Worm (Caenorhabditis elegans): Measurements from ENCODE around the gene npp-24.

DNA sequence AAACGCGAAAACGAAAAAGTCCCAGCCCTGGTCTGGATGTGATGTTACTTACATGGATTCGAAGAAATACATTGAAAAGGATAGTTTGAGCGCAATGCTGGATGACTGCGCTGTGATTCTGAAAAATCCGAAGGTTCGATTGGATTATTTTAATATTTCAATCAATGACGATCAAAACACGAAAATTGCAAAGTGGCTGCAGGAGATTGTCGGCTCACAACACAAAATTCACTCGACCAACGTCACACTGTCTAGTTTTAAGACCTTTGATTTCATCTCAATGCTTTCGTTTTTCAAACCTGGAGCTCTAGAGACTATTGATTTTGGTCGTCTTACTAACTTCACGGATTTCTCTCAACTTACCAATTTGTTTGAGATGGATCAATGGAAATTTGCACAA lies 45.8 kb downstream of the npp-24 start, which contains the start of gene C17C3.5:
- TF ChIP-seq nhr-77 (tag; optimal IDR thresholded peaks at IDR 0.05) (no peak), ama-1 (optimal IDR thresholded peaks at IDR 0.05) (no peak), nhr-6 (tag; optimal IDR thresholded peaks at IDR 0.05) (no peak)
